Worm (Caenorhabditis elegans): ENCODE measurements around the gene Y82E9BR.8.
"Not testable (repeated sequence)": the region's sequence is repeated elsewhere in the genome, so short reads cannot be mapped to it uniquely, and the experiment has no call there.

Gene Y82E9BR.8

ce11 chrIII:1357973-1358372, at the start of gene Y82E9BR.8:
Gene Y82E9BR.8, minus strand, starts transcription at chrIII:1358073.
- not testable (repeated sequence) for TF ChIP-seq unc-62 (GFP tag; optimal IDR thresholded peaks at IDR 0.05)

- TF ChIP-seq unc-62 (GFP tag; optimal IDR thresholded peaks at IDR 0.05): no peak
Measured at ce11 chrIII:1403108-1403507, 45.2 kb upstream of the Y82E9BR.8 start, which contains the start of gene pals-18. Gene pals-18, plus strand, starts transcription at chrIII:1403408.

ce11 chrIII:1401497-1401990, 43.7 kb upstream of the Y82E9BR.8 start, which contains the start of gene pals-19:
Gene pals-19, plus strand, starts transcription at chrIII:1401940.
- no peak for TF ChIP-seq unc-62 (GFP tag; optimal IDR thresholded peaks at IDR 0.05)

- no peak for TF ChIP-seq unc-62 (GFP tag; optimal IDR thresholded peaks at IDR 0.05)
Measured at ce11 chrIII:1399670-1400069, 41.8 kb upstream of the Y82E9BR.8 start, which contains the start of gene pals-16. Gene pals-16, plus strand, starts transcription at chrIII:1399970.

ce11 chrIII:1398183-1398582, 40.3 kb upstream of the Y82E9BR.8 start:
- no peak for TF ChIP-seq unc-62 (GFP tag; optimal IDR thresholded peaks at IDR 0.05)

- TF ChIP-seq unc-62 (GFP tag; optimal IDR thresholded peaks at IDR 0.05): no peak
Measured at ce11 chrIII:1395355-1395754, 37.5 kb upstream of the Y82E9BR.8 start.

ce11 chrIII:1392763-1393162, 34.9 kb upstream of the Y82E9BR.8 start:
- TF ChIP-seq unc-62 (GFP tag; optimal IDR thresholded peaks at IDR 0.05): no peak

- TF ChIP-seq unc-62 (GFP tag; optimal IDR thresholded peaks at IDR 0.05): no peak
Measured at ce11 chrIII:1391752-1392151, 33.9 kb upstream of the Y82E9BR.8 start, which contains the start of gene pals-17. Gene pals-17, minus strand, starts transcription at chrIII:1391852.

ce11 chrIII:1389988-1390387, 32.1 kb upstream of the Y82E9BR.8 start:
- no peak for TF ChIP-seq unc-62 (GFP tag; optimal IDR thresholded peaks at IDR 0.05)

- TF ChIP-seq unc-62 (GFP tag; optimal IDR thresholded peaks at IDR 0.05): no peak
Measured at ce11 chrIII:1388274-1389058, 30.6 kb upstream of the Y82E9BR.8 start, which contains the start of gene pals-20. Gene pals-20, minus strand, starts transcription at chrIII:1388324.

ce11 chrIII:1384694-1385093, 26.8 kb upstream of the Y82E9BR.8 start:
- TF ChIP-seq unc-62 (GFP tag; optimal IDR thresholded peaks at IDR 0.05): no peak

ce11 chrIII:1384092-1384491, 26.2 kb upstream of the Y82E9BR.8 start, which contains the start of the genes fbxa-138 and Y82E9BR.5:
Gene fbxa-138, minus strand, starts transcription at chrIII:1384252.
Gene Y82E9BR.5, plus strand, starts transcription at chrIII:1384370.
- TF ChIP-seq unc-62 (GFP tag; optimal IDR thresholded peaks at IDR 0.05): no peak

ce11 chrIII:1383483-1383882, 25.6 kb upstream of the Y82E9BR.8 start:
- no peak for TF ChIP-seq unc-62 (GFP tag; optimal IDR thresholded peaks at IDR 0.05)

- TF ChIP-seq unc-62 (GFP tag; optimal IDR thresholded peaks at IDR 0.05): no peak
Measured at ce11 chrIII:1380535-1381274, 22.8 kb upstream of the Y82E9BR.8 start, which contains the start of the genes pals-21 and Y82E9BR.6. Gene pals-21, minus strand, starts transcription at chrIII:1380635. Gene Y82E9BR.6, plus strand, starts transcription at chrIII:1381224.

ce11 chrIII:1377903-1378302, 20.0 kb upstream of the Y82E9BR.8 start, which contains the start of gene pals-40:
Gene pals-40, minus strand, starts transcription at chrIII:1378003.
- not testable (repeated sequence) for TF ChIP-seq unc-62 (GFP tag; optimal IDR thresholded peaks at IDR 0.05)

- TF ChIP-seq unc-62 (GFP tag; optimal IDR thresholded peaks at IDR 0.05): not testable (repeated sequence)
Measured at ce11 chrIII:1375491-1375890, 17.6 kb upstream of the Y82E9BR.8 start, which contains the start of gene Y82E9BR.10. Gene Y82E9BR.10, minus strand, starts transcription at chrIII:1375591.
